Fruit fly (Drosophila melanogaster): ENCODE results near the gene fd102C.

fd102C gene

dm6 chr4:844468-844867 is at the start of gene fd102C:
Gene fd102C, minus strand, starts transcription at chr4:844529.
- no peak for TF ChIP-seq noc (tag; optimal IDR thresholded peaks at IDR 0.05)

dm6 chr4:879061-879708 is 34.9 kb upstream of the fd102C start:
- TF ChIP-seq noc (tag; optimal IDR thresholded peaks at IDR 0.05): no peak

dm6 chr4:867937-868336 is 23.6 kb upstream of the fd102C start:
- no peak for TF ChIP-seq noc (tag; optimal IDR thresholded peaks at IDR 0.05)

- TF ChIP-seq noc (tag; optimal IDR thresholded peaks at IDR 0.05): no peak
Observed at dm6 chr4:866437-867216, 22.3 kb upstream of the fd102C start, which contains the start of gene Gyf. Gene Gyf, minus strand, starts transcription at chr4:867025.

- no peak for TF ChIP-seq noc (tag; optimal IDR thresholded peaks at IDR 0.05)
Observed at dm6 chr4:855074-855473, 10.7 kb upstream of the fd102C start.

- no peak for TF ChIP-seq noc (tag; optimal IDR thresholded peaks at IDR 0.05)
Observed at dm6 chr4:853355-853754, 9.0 kb upstream of the fd102C start.

dm6 chr4:852339-852738 is 8.0 kb upstream of the fd102C start:
- TF ChIP-seq noc (tag; optimal IDR thresholded peaks at IDR 0.05): no peak

dm6 chr4:851131-851530 is 6.8 kb upstream of the fd102C start:
- TF ChIP-seq noc (tag; optimal IDR thresholded peaks at IDR 0.05): no peak

dm6 chr4:846092-846491 is 1.8 kb upstream of the fd102C start:
- no peak for TF ChIP-seq noc (tag; optimal IDR thresholded peaks at IDR 0.05)

dm6 chr4:835535-836138 is 8.7 kb downstream of the fd102C start:
- no peak for TF ChIP-seq noc (tag; optimal IDR thresholded peaks at IDR 0.05)

- TF ChIP-seq noc (tag; optimal IDR thresholded peaks at IDR 0.05): no peak
Observed at dm6 chr4:834837-835534, 9.3 kb downstream of the fd102C start.

- no peak for TF ChIP-seq noc (tag; optimal IDR thresholded peaks at IDR 0.05)
Observed at dm6 chr4:834452-834820, 9.9 kb downstream of the fd102C start.

- TF ChIP-seq noc (tag; optimal IDR thresholded peaks at IDR 0.05): no peak
Observed at dm6 chr4:833790-834451, 10.4 kb downstream of the fd102C start, which contains the start of gene Sox102F. Gene Sox102F, minus strand, starts transcription at chr4:834393.

dm6 chr4:832985-833384 is 11.3 kb downstream of the fd102C start:
- TF ChIP-seq noc (tag; optimal IDR thresholded peaks at IDR 0.05): no peak

dm6 chr4:831790-832189 is 12.5 kb downstream of the fd102C start:
- TF ChIP-seq noc (tag; optimal IDR thresholded peaks at IDR 0.05): no peak

- no peak for TF ChIP-seq noc (tag; optimal IDR thresholded peaks at IDR 0.05)
Observed at dm6 chr4:829783-830182, 14.5 kb downstream of the fd102C start.

Data from whole organism, larva.